Worm (Caenorhabditis elegans) whole organism, midembryonic: ENCODE results near the gene R09E10.13.

Source experiments
- T22C8.4 ChIP-seq: fragments of 200-800 bp; sonication (Bioruptor generic); IDR thresholded peaks from 2 replicates; pipeline ENCODE4 v1.3.6; 2022; ENCODE audit warnings: missing genetic modification characterization, missing compliant biosample characterization
- cog-1 ChIP-seq: sonication (generic microtip); optimal IDR thresholded peaks from 2 replicates; lab custom pipeline; 2016; ENCODE audit warnings: missing genetic modification characterization, missing compliant biosample characterization
- flt-1 ChIP-seq: fragments of 200-800 bp; sonication (Bioruptor generic); IDR thresholded peaks from 2 replicates; pipeline ENCODE4 v1.3.6; 2022; ENCODE audit warnings: missing genetic modification characterization, missing compliant biosample characterization
- klf-2 ChIP-seq: fragments of 200-800 bp; sonication (Bioruptor generic); conservative IDR thresholded peaks from 2 replicates; pipeline ENCODE4 v1.3.6; 2022; ENCODE audit warnings: missing genetic modification reagents, missing genetic modification characterization, missing compliant biosample characterization
- med-1 ChIP-seq: sonication (generic microtip); optimal IDR thresholded peaks from 2 replicates; lab custom pipeline; 2017; ENCODE audit warnings: missing genetic modification characterization, mild to moderate bottlenecking, missing compliant biosample characterization, antibody characterized with exemption, missing genetic modification reagents; ENCODE audit not compliant: insufficient read depth
- ref-1 ChIP-seq: fragments of 200-800 bp; sonication (Bioruptor generic); conservative IDR thresholded peaks from 2 replicates; pipeline ENCODE4 v1.3.6; 2022; ENCODE audit warnings: missing genetic modification reagents, missing genetic modification characterization, missing compliant biosample characterization
- tab-1 ChIP-seq: fragments of 200-800 bp; sonication (Bioruptor generic); IDR thresholded peaks from 2 replicates; pipeline ENCODE4 v1.3.6; 2022; ENCODE audit warnings: missing genetic modification characterization, missing compliant biosample characterization
- ztf-29 ChIP-seq: fragments of 200-800 bp; sonication (Bioruptor generic); IDR thresholded peaks from 2 replicates; pipeline ENCODE4 v1.3.6; 2022; ENCODE audit warnings: missing genetic modification reagents, missing genetic modification characterization, missing compliant biosample characterization

ce11 chrIV:10251764-10252163, 43.2 kb downstream of the R09E10.13 start:
- TF ChIP-seq flt-1 (GFP tag; lab: Robert Waterston, UW): no peak
- TF ChIP-seq cog-1 (tag; lab: Kevin White, UChicago): no peak
- no peak for TF ChIP-seq ref-1 (GFP tag; lab: Robert Waterston, UW)
- TF ChIP-seq med-1 (GFP tag; lab: Kevin White, UChicago): no peak
- TF ChIP-seq tab-1 (GFP tag; lab: Robert Waterston, UW): no peak
- TF ChIP-seq T22C8.4 (GFP tag; lab: Robert Waterston, UW): peak; percentile 19; the same call in 1 of the 2 replicates
- no peak for TF ChIP-seq ztf-29
- TF ChIP-seq klf-2 (GFP tag; lab: Robert Waterston, UW): no peak
